Fruit fly (Drosophila melanogaster) whole organism, embryonic: ENCODE measurements around the gene Vsx1.

Experiments used
- CG10462 ChIP-seq: fragments of 200-800 bp; sonication (Bioruptor generic); optimal IDR thresholded peaks from 2 replicates; lab custom pipeline; 2016; ENCODE audit warnings: missing biosample characterization, missing genetic modification characterization
- CG10979 ChIP-seq: fragments of 200-800 bp; sonication (Bioruptor generic); optimal IDR thresholded peaks from 2 replicates; lab custom pipeline; 2018; ENCODE audit warnings: missing biosample characterization, mild to moderate bottlenecking, missing genetic modification characterization, moderate library complexity
- CG11247 ChIP-seq: fragments of 200-800 bp; sonication (Bioruptor generic); IDR thresholded peaks from 2 replicates; pipeline ENCODE4 v1.3.6; 2022; ENCODE audit warnings: missing biosample characterization, missing genetic modification characterization
- CG12391 ChIP-seq: fragments of 200-800 bp; sonication (Bioruptor generic); optimal IDR thresholded peaks from 3 replicates; lab custom pipeline; 2018; ENCODE audit warnings: missing biosample characterization, mild to moderate bottlenecking, missing genetic modification characterization, moderate library complexity
- CG12942 ChIP-seq: fragments of 200-800 bp; sonication (Bioruptor generic); optimal IDR thresholded peaks from 3 replicates; lab custom pipeline; 2016; ENCODE audit warnings: missing biosample characterization, missing genetic modification characterization
- CG15269 ChIP-seq: fragments of 200-800 bp; sonication (Bioruptor generic); optimal IDR thresholded peaks from 2 replicates; lab custom pipeline; 2018; ENCODE audit warnings: missing biosample characterization, mild to moderate bottlenecking, missing genetic modification characterization, moderate library complexity
- CG17361 ChIP-seq: fragments of 200-800 bp; sonication (Bioruptor generic); IDR thresholded peaks from 3 replicates; pipeline ENCODE4 v1.3.6; 2022; ENCODE audit warnings: missing biosample characterization, missing genetic modification characterization
- CG17568 ChIP-seq: fragments of 200-800 bp; sonication (Bioruptor generic); optimal IDR thresholded peaks from 2 replicates; lab custom pipeline; 2018; ENCODE audit warnings: missing biosample characterization, mild to moderate bottlenecking, missing genetic modification characterization, moderate library complexity
- CG18599 ChIP-seq: fragments of 200-800 bp; sonication (Bioruptor generic); optimal IDR thresholded peaks from 3 replicates; lab custom pipeline; 2017; ENCODE audit warnings: missing biosample characterization, missing genetic modification characterization, mild to moderate bottlenecking, moderate library complexity, missing genetic modification reagents
- CG2712 ChIP-seq: fragments of 200-800 bp; optimal IDR thresholded peaks from 3 replicates; lab custom pipeline; 2019; ENCODE audit warnings: missing biosample characterization, mild to moderate bottlenecking, missing genetic modification characterization, moderate library complexity
- CG3163 ChIP-seq: fragments of 200-800 bp; sonication (Bioruptor generic); optimal IDR thresholded peaks from 3 replicates; lab custom pipeline; 2016; ENCODE audit warnings: missing biosample characterization, missing genetic modification characterization
- CG33213 ChIP-seq: fragments of 200-800 bp; sonication (Bioruptor generic); optimal IDR thresholded peaks from 3 replicates; lab custom pipeline; 2016; ENCODE audit warnings: missing biosample characterization, missing genetic modification characterization
- CG4360 ChIP-seq: fragments of 200-800 bp; sonication (Bioruptor generic); IDR thresholded peaks from 2 replicates; pipeline ENCODE4 v1.3.6; 2022; ENCODE audit warnings: missing biosample characterization, missing genetic modification characterization
- CG4424 ChIP-seq: fragments of 200-800 bp; sonication (Bioruptor generic); optimal IDR thresholded peaks from 3 replicates; lab custom pipeline; 2016; ENCODE audit warnings: missing biosample characterization, missing genetic modification characterization
- CG4617 ChIP-seq: fragments of 200-800 bp; sonication (Bioruptor generic); optimal IDR thresholded peaks from 3 replicates; lab custom pipeline; 2016; ENCODE audit warnings: missing biosample characterization, missing genetic modification characterization, borderline replicate concordance
- CG6813 ChIP-seq: fragments of 200-800 bp; sonication (Bioruptor generic); optimal IDR thresholded peaks from 2 replicates; lab custom pipeline; 2017; ENCODE audit warnings: missing biosample characterization, missing genetic modification characterization, mild to moderate bottlenecking, moderate library complexity, missing genetic modification reagents
- CG8388 ChIP-seq: fragments of 200-800 bp; sonication (Bioruptor generic); optimal IDR thresholded peaks from 2 replicates; lab custom pipeline; 2019; ENCODE audit warnings: missing biosample characterization, mild to moderate bottlenecking, missing genetic modification characterization, moderate library complexity
- CG8924 ChIP-seq: fragments of 200-800 bp; optimal IDR thresholded peaks from 3 replicates; lab custom pipeline; 2019; ENCODE audit warnings: missing biosample characterization, mild to moderate bottlenecking, missing genetic modification characterization, moderate library complexity
- CG9609 ChIP-seq: fragments of 200-800 bp; sonication (Bioruptor generic); optimal IDR thresholded peaks from 3 replicates; lab custom pipeline; 2016; ENCODE audit warnings: missing biosample characterization, missing genetic modification characterization
- CG9932 ChIP-seq: fragments of 200-800 bp; sonication (Bioruptor generic); IDR thresholded peaks from 2 replicates; pipeline ENCODE4 v1.3.6; 2022; ENCODE audit warnings: missing biosample characterization, missing genetic modification characterization
- CkIIα-i1 ChIP-seq: fragments of 200-800 bp; sonication (Bioruptor generic); IDR thresholded peaks from 2 replicates; pipeline ENCODE4 v1.3.6; 2022; ENCODE audit warnings: missing biosample characterization, missing genetic modification characterization
- CoRest ChIP-seq: fragments of 200-800 bp; sonication (Bioruptor generic); optimal IDR thresholded peaks from 3 replicates; lab custom pipeline; 2018; ENCODE audit warnings: missing biosample characterization, mild to moderate bottlenecking, missing genetic modification characterization, moderate library complexity
- D19A ChIP-seq: fragments of 200-800 bp; optimal IDR thresholded peaks from 3 replicates; lab custom pipeline; 2019; ENCODE audit warnings: missing biosample characterization, mild to moderate bottlenecking, missing genetic modification characterization, moderate library complexity
- Dip2 ChIP-seq: fragments of 200-800 bp; sonication (Bioruptor generic); IDR thresholded peaks from 2 replicates; pipeline ENCODE4 v1.3.6; 2022; ENCODE audit warnings: missing biosample characterization, missing genetic modification characterization
- HLH3B ChIP-seq: fragments of 200-800 bp; sonication (Bioruptor generic); IDR thresholded peaks from 2 replicates; pipeline ENCODE4 v1.3.6; 2022; ENCODE audit warnings: missing biosample characterization, missing genetic modification characterization
- Med ChIP-seq: fragments of 200-800 bp; sonication (Bioruptor generic); peaks from one replicate; lab custom pipeline; 2016; ENCODE audit warnings: missing biosample characterization, missing genetic modification characterization, mild to moderate bottlenecking, inconsistent platforms, moderate library complexity
- Myb ChIP-seq: fragments of 200-800 bp; sonication (Bioruptor generic); optimal IDR thresholded peaks from 2 replicates; lab custom pipeline; 2016; ENCODE audit warnings: missing biosample characterization, missing genetic modification characterization
- Oli ChIP-seq: fragments of 200-800 bp; sonication (Bioruptor generic); optimal IDR thresholded peaks from 2 replicates; lab custom pipeline; 2018; ENCODE audit warnings: missing biosample characterization, mild to moderate bottlenecking, missing genetic modification characterization, moderate library complexity
- PHDP ChIP-seq: fragments of 200-800 bp; sonication (Bioruptor generic); optimal IDR thresholded peaks from 3 replicates; lab custom pipeline; 2018; ENCODE audit warnings: missing biosample characterization, mild to moderate bottlenecking, missing genetic modification characterization, moderate library complexity
- Sox100B ChIP-seq: fragments of 200-800 bp; sonication (Bioruptor generic); optimal IDR thresholded peaks from 3 replicates; lab custom pipeline; 2018; ENCODE audit warnings: missing biosample characterization, mild to moderate bottlenecking, missing genetic modification characterization
- Sox102F ChIP-seq: fragments of 200-800 bp; sonication (Bioruptor generic); optimal IDR thresholded peaks from 2 replicates; lab custom pipeline; 2018; ENCODE audit warnings: missing biosample characterization, mild to moderate bottlenecking, missing genetic modification characterization, moderate library complexity
- Stat92E ChIP-seq, 3 experiments: fragments of >200 bp in 2 of 3; fragments of 200-800 bp in 1 of 3; sonication (Bioruptor generic) in 1 of 3; optimal IDR thresholded peaks; 2 replicates each; lab custom pipeline; 2017 to 2019; ENCODE audit warnings: missing biosample characterization in 3 of 3, missing genetic modification characterization in 3 of 3, mild to moderate bottlenecking in 1 of 3, moderate library complexity in 1 of 3
- Xrp1 ChIP-seq: fragments of 200-800 bp; sonication (Bioruptor generic); IDR thresholded peaks from 2 replicates; pipeline ENCODE4 v1.3.6; 2022; ENCODE audit warnings: missing biosample characterization, missing genetic modification characterization
- da ChIP-seq: fragments of 200-800 bp; sonication (Bioruptor generic); optimal IDR thresholded peaks from 2 replicates; lab custom pipeline; 2016; ENCODE audit warnings: missing biosample characterization, missing genetic modification characterization
- ems ChIP-seq: fragments of 200-800 bp; sonication (Bioruptor generic); optimal IDR thresholded peaks from 3 replicates; lab custom pipeline; 2016; ENCODE audit warnings: missing biosample characterization, missing genetic modification characterization
- fd96Cb ChIP-seq: fragments of 200-800 bp; sonication (Bioruptor generic); optimal IDR thresholded peaks from 2 replicates; lab custom pipeline; 2018; ENCODE audit warnings: missing biosample characterization, mild to moderate bottlenecking, missing genetic modification characterization, moderate library complexity
- grau ChIP-seq: fragments of 200-800 bp; optimal IDR thresholded peaks from 3 replicates; lab custom pipeline; 2019; ENCODE audit warnings: missing biosample characterization, mild to moderate bottlenecking, missing genetic modification characterization, moderate library complexity
- her ChIP-seq: fragments of 200-800 bp; sonication (Bioruptor generic); optimal IDR thresholded peaks from 2 replicates; lab custom pipeline; 2016; ENCODE audit warnings: missing biosample characterization, missing genetic modification characterization
- jumu ChIP-seq: fragments of 200-800 bp; sonication (Bioruptor generic); optimal IDR thresholded peaks from 3 replicates; lab custom pipeline; 2016; ENCODE audit warnings: missing biosample characterization, missing genetic modification characterization
- nom ChIP-seq: fragments of 200-800 bp; sonication (Bioruptor generic); optimal IDR thresholded peaks from 2 replicates; lab custom pipeline; 2017; ENCODE audit warnings: missing biosample characterization, missing genetic modification characterization, mild to moderate bottlenecking, moderate library complexity, missing genetic modification reagents
- org-1 ChIP-seq: fragments of 200-800 bp; sonication (Bioruptor generic); optimal IDR thresholded peaks from 2 replicates; lab custom pipeline; 2017; ENCODE audit warnings: missing biosample characterization, missing genetic modification characterization
- phol ChIP-seq: fragments of 200-800 bp; sonication (Bioruptor generic); optimal IDR thresholded peaks from 3 replicates; lab custom pipeline; 2018; ENCODE audit warnings: missing biosample characterization, mild to moderate bottlenecking, missing genetic modification characterization, moderate library complexity
- psq ChIP-seq: fragments of 200-800 bp; sonication (Bioruptor generic); optimal IDR thresholded peaks from 2 replicates; lab custom pipeline; 2017; ENCODE audit warnings: missing biosample characterization, missing genetic modification characterization
- seq ChIP-seq: fragments of 200-800 bp; sonication (Bioruptor generic); IDR thresholded peaks from 2 replicates; pipeline ENCODE4 v1.3.6; 2022; ENCODE audit warnings: missing biosample characterization, missing genetic modification characterization
- sim ChIP-seq: fragments of 200-800 bp; sonication (Bioruptor generic); IDR thresholded peaks from 2 replicates; pipeline ENCODE4 v1.3.6; 2022; ENCODE audit warnings: missing biosample characterization, missing genetic modification characterization
- slp2 ChIP-seq: fragments of 200-800 bp; sonication (Bioruptor generic); optimal IDR thresholded peaks from 2 replicates; lab custom pipeline; 2016; ENCODE audit warnings: missing biosample characterization, missing genetic modification characterization
- ssp ChIP-seq: fragments of 200-800 bp; sonication (Bioruptor generic); IDR thresholded peaks from 2 replicates; pipeline ENCODE4 v1.3.6; 2022; ENCODE audit warnings: missing biosample characterization, missing genetic modification characterization
- unpg ChIP-seq: fragments of 200-800 bp; sonication (Bioruptor generic); optimal IDR thresholded peaks from 3 replicates; lab custom pipeline; 2018; ENCODE audit warnings: missing biosample characterization, mild to moderate bottlenecking, missing genetic modification characterization, moderate library complexity
- vvl ChIP-seq: fragments of 200-800 bp; sonication (Bioruptor generic); IDR thresholded peaks from 2 replicates; pipeline ENCODE4 v1.3.6; 2022; ENCODE audit warnings: missing biosample characterization, missing genetic modification characterization
- wek ChIP-seq: fragments of 200-800 bp; sonication (Bioruptor generic); optimal IDR thresholded peaks from 3 replicates; lab custom pipeline; 2018; ENCODE audit warnings: missing biosample characterization, mild to moderate bottlenecking, missing genetic modification characterization, moderate library complexity
- yki ChIP-seq: fragments of >200 bp; optimal IDR thresholded peaks from 3 replicates; lab custom pipeline; 2018

The Vsx1 gene

DNA sequence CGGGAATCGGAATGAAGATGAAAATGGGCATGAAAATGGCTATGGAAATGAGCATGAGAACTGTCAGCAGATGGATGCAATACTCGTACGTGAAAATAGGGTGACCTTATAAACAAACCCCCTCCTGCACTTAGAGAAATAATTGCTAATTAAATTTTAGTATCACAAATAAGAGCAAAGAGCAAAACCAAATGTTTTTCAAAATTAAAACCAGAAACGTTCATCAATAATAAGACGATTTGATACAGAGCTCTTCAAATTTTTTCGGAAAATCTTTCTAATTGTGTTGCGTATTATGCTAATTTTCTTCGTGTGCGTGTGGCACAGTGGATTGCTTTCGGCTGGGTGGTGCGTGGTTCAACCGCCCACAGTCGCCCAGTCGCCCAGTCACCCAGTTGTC, 52.2 kb downstream of the Vsx1 start (continued):
- peak; percentile 16 for TF ChIP-seq PHDP
- no peak for TF ChIP-seq wek (GFP tag; lab: Kevin White, UChicago)
- TF ChIP-seq D19A (tag; lab: Kevin White, UChicago): peak; percentile 25
- TF ChIP-seq nom (GFP tag; lab: Kevin White, UChicago): no peak
- TF ChIP-seq Myb: no peak
- no peak for TF ChIP-seq da (GFP tag; lab: Kevin White, UChicago)
- peak; percentile 38 for TF ChIP-seq CG12391 (tag; lab: Kevin White, UChicago)
- TF ChIP-seq CG18599 (GFP tag; lab: Kevin White, UChicago): peak; percentile 46
- TF ChIP-seq Sox102F (GFP tag; lab: Kevin White, UChicago): peak; percentile 30
- no peak for TF ChIP-seq CG12942 (GFP tag; lab: Kevin White, UChicago)
- TF ChIP-seq sim (GFP tag; lab: Robert Waterston, UW): no peak
- TF ChIP-seq CG10462 (GFP tag; lab: Kevin White, UChicago): no peak
- TF ChIP-seq Oli: peak; percentile 4
- TF ChIP-seq CG8924 (tag; lab: Kevin White, UChicago): peak; percentile 8
- no peak for TF ChIP-seq ssp
- TF ChIP-seq CG17361: no peak
- peak; percentile 32 for TF ChIP-seq fd96Cb (tag; lab: Kevin White, UChicago)
- peak; percentile 10; the same call in 1 of the 2 replicates for TF ChIP-seq vvl
- 0 out of 2 replicates have a peak, but pooled peaks have one; percentile 7 for TF ChIP-seq HLH3B
- no peak for TF ChIP-seq CG9609 (GFP tag; lab: Kevin White, UChicago)
- no peak for TF ChIP-seq CG4617 (GFP tag; lab: Kevin White, UChicago)
- TF ChIP-seq seq: no peak
- no peak for TF ChIP-seq slp2 (GFP tag; lab: Kevin White, UChicago)
- no peak for TF ChIP-seq CG9932 (GFP tag; lab: Robert Waterston, UW)
- TF ChIP-seq CG4360 (GFP tag; lab: Robert Waterston, UW): no peak
- peak; percentile 51 for TF ChIP-seq phol (tag; lab: Kevin White, UChicago)
- peak; percentile 22; the same call in 1 of the 2 replicates for TF ChIP-seq Xrp1 (GFP tag; lab: Robert Waterston, UW)
- no peak for TF ChIP-seq CG3163 (GFP tag; lab: Kevin White, UChicago)
- TF ChIP-seq CG11247 (GFP tag; lab: Robert Waterston, UW): no peak
- TF ChIP-seq Med (GFP tag; lab: Kevin White, UChicago): peak; percentile 54
- peak; percentile 13 for TF ChIP-seq CG4424 (GFP tag; lab: Kevin White, UChicago)
- TF ChIP-seq CG2712 (tag; lab: Kevin White, UChicago): peak; percentile 41
- TF ChIP-seq Stat92E (GFP tag; optimal IDR thresholded peaks at IDR 0.05; lab: Kevin White, UChicago): no peak
- TF ChIP-seq Dip2 (GFP tag; lab: Robert Waterston, UW): no peak
- TF ChIP-seq CoRest (tag; lab: Kevin White, UChicago): peak; percentile 17
- no peak for TF ChIP-seq her (GFP tag; lab: Kevin White, UChicago)
- TF ChIP-seq CkIIα-i1 (GFP tag; lab: Robert Waterston, UW): no peak
- TF ChIP-seq ems (GFP tag; lab: Kevin White, UChicago): no peak
- TF ChIP-seq org-1 (GFP tag; lab: Kevin White, UChicago): peak; percentile 1
- TF ChIP-seq CG15269 (tag; lab: Kevin White, UChicago): peak; percentile 14
- TF ChIP-seq grau (tag; lab: Kevin White, UChicago): peak; percentile 17
- TF ChIP-seq Sox100B (GFP tag; lab: Kevin White, UChicago): no peak
- peak; percentile 16 for TF ChIP-seq CG8388
- TF ChIP-seq CG33213: no peak
- TF ChIP-seq unpg (GFP tag; lab: Kevin White, UChicago): peak; percentile 35
- TF ChIP-seq yki: no peak
- TF ChIP-seq psq: no peak
- TF ChIP-seq CG6813 (GFP tag; lab: Kevin White, UChicago): no peak
- TF ChIP-seq CG10979: peak; percentile 61
- no peak for TF ChIP-seq CG17568
- TF ChIP-seq jumu (GFP tag; lab: Kevin White, UChicago): peak; percentile 13
